Worm (Caenorhabditis elegans) whole organism, L4 larva: ENCODE measurements around the gene col-161.

Source experiments
- D1046.2 ChIP-seq: fragments of 200-800 bp; sonication (Bioruptor generic); IDR thresholded peaks from 2 replicates; pipeline ENCODE4 v1.3.6; 2022; ENCODE audit warnings: missing genetic modification characterization, missing compliant biosample characterization
- F10B5.3 ChIP-seq: sonication (generic microtip); optimal IDR thresholded peaks from 2 replicates; lab custom pipeline; 2016; ENCODE audit warnings: mild to moderate bottlenecking, missing genetic modification characterization, missing compliant biosample characterization
- F37D6.2 ChIP-seq: sonication (generic microtip); optimal IDR thresholded peaks from 2 replicates; lab custom pipeline; 2016; ENCODE audit warnings: mild to moderate bottlenecking, missing genetic modification characterization, missing compliant biosample characterization
- F44E2.7 ChIP-seq: fragments of 200-800 bp; sonication (Bioruptor generic); IDR thresholded peaks from 2 replicates; pipeline ENCODE4 v2.1.2; 2022; ENCODE audit warnings: missing genetic modification characterization, missing compliant biosample characterization
- R02D3.7 ChIP-seq: fragments of 150-350 bp; sonication (generic microtip); optimal IDR thresholded peaks from 3 replicates; lab custom pipeline; 2014; ENCODE audit warnings: missing biosample characterization, missing genetic modification characterization
- T20F7.1 ChIP-seq: fragments of 200-800 bp; sonication (Bioruptor generic); optimal IDR thresholded peaks from 2 replicates; lab custom pipeline; 2018; ENCODE audit warnings: mild to moderate bottlenecking, missing genetic modification characterization, missing compliant biosample characterization
- Y48G9A.11 ChIP-seq: fragments of 200-800 bp; sonication (Bioruptor generic); IDR thresholded peaks from 2 replicates; pipeline ENCODE4 v1.3.6; 2022; ENCODE audit warnings: missing genetic modification reagents, missing genetic modification characterization, missing compliant biosample characterization
- Y5F2A.4 ChIP-seq: fragments of 200-800 bp; sonication (Bioruptor generic); optimal IDR thresholded peaks from 2 replicates; lab custom pipeline; 2018; ENCODE audit warnings: mild to moderate bottlenecking, missing genetic modification characterization, missing compliant biosample characterization
- ZK337.2 ChIP-seq: fragments of 200-800 bp; sonication (Bioruptor generic); IDR thresholded peaks from 2 replicates; pipeline ENCODE4 v1.3.6; 2022; ENCODE audit warnings: missing genetic modification reagents, missing genetic modification characterization, missing compliant biosample characterization
- aha-1 ChIP-seq: fragments of 150-350 bp; peaks from one replicate; lab custom pipeline; 2014; ENCODE audit warnings: missing biosample characterization, missing genetic modification characterization
- arid-1 ChIP-seq: fragments of 200-800 bp; sonication (Bioruptor generic); conservative IDR thresholded peaks from 2 replicates; pipeline ENCODE4 v1.3.6; 2022; ENCODE audit warnings: missing genetic modification reagents, missing genetic modification characterization, missing compliant biosample characterization
- ceh-20 ChIP-seq: fragments of 200-800 bp; sonication (Bioruptor generic); IDR thresholded peaks from 2 replicates; pipeline ENCODE4 v1.3.6; 2022; ENCODE audit warnings: missing genetic modification reagents, missing genetic modification characterization, missing compliant biosample characterization
- ceh-62 ChIP-seq: sonication (generic microtip); optimal IDR thresholded peaks from 2 replicates; lab custom pipeline; 2017; ENCODE audit warnings: missing biosample characterization, missing genetic modification characterization
- ces-1 ChIP-seq: fragments of 150-350 bp; sonication (generic microtip); optimal IDR thresholded peaks from 4 replicates; lab custom pipeline; 2014; ENCODE audit warnings: missing biosample characterization, missing genetic modification reagents, missing genetic modification characterization
- cey-2 ChIP-seq: sonication (generic microtip); optimal IDR thresholded peaks from 3 replicates; lab custom pipeline; 2017; ENCODE audit warnings: missing genetic modification characterization, mild to moderate bottlenecking, missing compliant biosample characterization, antibody characterized with exemption, borderline replicate concordance; ENCODE audit not compliant: insufficient read depth
- ctbp-1 ChIP-seq: fragments of 200-800 bp; sonication (Bioruptor generic); IDR thresholded peaks from 2 replicates; pipeline ENCODE4 v1.3.6; 2022; ENCODE audit warnings: missing genetic modification reagents, missing genetic modification characterization, missing compliant biosample characterization
- daf-16 ChIP-seq, 3 experiments: sonication (generic microtip); optimal IDR thresholded peaks; 2 replicates each; lab custom pipeline; 2016 to 2017; ENCODE audit warnings: missing genetic modification characterization in 3 of 3, missing genetic modification reagents in 3 of 3, mild to moderate bottlenecking in 2 of 3, missing compliant biosample characterization in 2 of 3, missing biosample characterization in 1 of 3, moderate library complexity in 1 of 3
- daf-19 ChIP-seq: fragments of 200-800 bp; sonication (Bioruptor generic); conservative IDR thresholded peaks from 2 replicates; pipeline ENCODE4 v1.3.6; 2022; ENCODE audit warnings: missing genetic modification characterization, missing compliant biosample characterization
- daf-8 ChIP-seq: fragments of 200-800 bp; sonication (Bioruptor generic); IDR thresholded peaks from 2 replicates; pipeline ENCODE4 v1.3.6; 2022; ENCODE audit warnings: missing genetic modification characterization, missing compliant biosample characterization
- dmd-8 ChIP-seq: fragments of 200-800 bp; sonication (Bioruptor generic); IDR thresholded peaks from 2 replicates; pipeline ENCODE4 v1.3.6; 2022; ENCODE audit warnings: missing genetic modification characterization, missing compliant biosample characterization
- dmd-9 ChIP-seq: fragments of 200-800 bp; sonication (Bioruptor generic); IDR thresholded peaks from 2 replicates; pipeline ENCODE4 v1.3.6; 2022; ENCODE audit warnings: missing genetic modification reagents, missing genetic modification characterization, missing compliant biosample characterization
- dpl-1 ChIP-seq: fragments of 150-350 bp; optimal IDR thresholded peaks from 2 replicates; lab custom pipeline; 2014; ENCODE audit warnings: missing biosample characterization, missing genetic modification reagents, missing genetic modification characterization
- dve-1 ChIP-seq: sonication (generic microtip); optimal IDR thresholded peaks from 2 replicates; lab custom pipeline; 2017; ENCODE audit warnings: antibody characterized with exemption, mild to moderate bottlenecking, missing genetic modification characterization, missing compliant biosample characterization; ENCODE audit not compliant: insufficient read depth
- fkh-10 ChIP-seq: fragments of 150-350 bp; optimal IDR thresholded peaks from 2 replicates; lab custom pipeline; 2014; ENCODE audit warnings: missing biosample characterization, missing genetic modification reagents, missing genetic modification characterization
- fos-1 ChIP-seq: fragments of 150-350 bp; optimal IDR thresholded peaks from 2 replicates; lab custom pipeline; 2014; ENCODE audit warnings: missing biosample characterization, missing genetic modification characterization
- gei-8 ChIP-seq: fragments of 200-800 bp; sonication (Bioruptor generic); optimal IDR thresholded peaks from 2 replicates; lab custom pipeline; 2018; ENCODE audit warnings: mild to moderate bottlenecking, missing genetic modification characterization, missing compliant biosample characterization
- hmg-1.1 ChIP-seq: fragments of 200-800 bp; sonication (Bioruptor generic); IDR thresholded peaks from 2 replicates; pipeline ENCODE4 v1.3.6; 2022; ENCODE audit warnings: missing genetic modification reagents, missing genetic modification characterization, missing compliant biosample characterization
- lim-7 ChIP-seq: fragments of 200-800 bp; sonication (Bioruptor generic); IDR thresholded peaks from 2 replicates; pipeline ENCODE4 v1.3.6; 2022; ENCODE audit warnings: missing genetic modification characterization, missing compliant biosample characterization
- lin-13 ChIP-seq: fragments of 150-350 bp; optimal IDR thresholded peaks from 2 replicates; lab custom pipeline; 2014; ENCODE audit warnings: missing biosample characterization, missing genetic modification reagents, missing genetic modification characterization
- lin-38 ChIP-seq: fragments of 200-800 bp; sonication (Bioruptor generic); IDR thresholded peaks from 2 replicates; pipeline ENCODE4 v1.3.6; 2022; ENCODE audit warnings: missing genetic modification reagents, missing genetic modification characterization, missing compliant biosample characterization
- madf-9 ChIP-seq: fragments of 200-800 bp; sonication (Bioruptor generic); conservative IDR thresholded peaks from 2 replicates; pipeline ENCODE4 v1.3.6; 2022; ENCODE audit warnings: missing genetic modification reagents, missing genetic modification characterization, missing compliant biosample characterization
- mdl-1 ChIP-seq, 2 experiments: fragments of 150-350 bp in 1 of 2; sonication (generic microtip) in 1 of 2; optimal IDR thresholded peaks; 2 replicates each; lab custom pipeline; 2014 to 2017; ENCODE audit warnings: missing biosample characterization in 2 of 2, missing genetic modification characterization in 2 of 2
- mes-2 ChIP-seq: sonication (generic microtip); optimal IDR thresholded peaks from 2 replicates; lab custom pipeline; 2016; ENCODE audit warnings: missing genotype, mild to moderate bottlenecking, missing genetic modification characterization, missing compliant biosample characterization; ENCODE audit not compliant: poor library complexity, severe bottlenecking
- nhr-102 ChIP-seq: sonication (generic microtip); optimal IDR thresholded peaks from 2 replicates; lab custom pipeline; 2016; ENCODE audit warnings: mild to moderate bottlenecking, missing genetic modification characterization, moderate library complexity, missing compliant biosample characterization
- nhr-237 ChIP-seq: sonication (generic microtip); optimal IDR thresholded peaks from 2 replicates; lab custom pipeline; 2017; ENCODE audit warnings: missing biosample characterization, missing genetic modification characterization
- nhr-28 ChIP-seq: fragments of 150-350 bp; optimal IDR thresholded peaks from 2 replicates; lab custom pipeline; 2014; ENCODE audit warnings: missing biosample characterization, missing genetic modification characterization
- nhr-48 ChIP-seq: sonication (generic microtip); optimal IDR thresholded peaks from 2 replicates; lab custom pipeline; 2016; ENCODE audit warnings: mild to moderate bottlenecking, missing genetic modification characterization, missing compliant biosample characterization
- nhr-6 ChIP-seq: fragments of 150-350 bp; optimal IDR thresholded peaks from 2 replicates; lab custom pipeline; 2014; ENCODE audit warnings: missing biosample characterization, missing genetic modification characterization
- pha-4 ChIP-seq, 2 experiments: fragments of 150-350 bp in 1 of 2; fragments of 200-800 bp in 1 of 2; sonication (Bioruptor generic) in 1 of 2; IDR thresholded peaks in 1 of 2; optimal IDR thresholded peaks in 1 of 2; 2 replicates each; pipeline versions ENCODE4 v1.3.6 to Lab custom; 2014 to 2022; ENCODE audit warnings: missing genetic modification characterization in 2 of 2, missing genetic modification reagents in 2 of 2, missing biosample characterization in 1 of 2, missing compliant biosample characterization in 1 of 2
- php-3 ChIP-seq: fragments of 200-800 bp; sonication (Bioruptor generic); IDR thresholded peaks from 2 replicates; pipeline ENCODE4 v1.3.6; 2022; ENCODE audit warnings: missing genetic modification reagents, missing genetic modification characterization, missing compliant biosample characterization
- pqm-1 ChIP-seq: sonication (generic microtip); optimal IDR thresholded peaks from 2 replicates; lab custom pipeline; 2017; ENCODE audit warnings: missing biosample characterization, missing genetic modification characterization
- unc-130 ChIP-seq: sonication (generic microtip); optimal IDR thresholded peaks from 2 replicates; lab custom pipeline; 2016; ENCODE audit warnings: missing genetic modification reagents, missing genetic modification characterization, missing compliant biosample characterization
- zag-1 ChIP-seq: fragments of 150-350 bp; optimal IDR thresholded peaks from 2 replicates; lab custom pipeline; 2014; ENCODE audit warnings: missing biosample characterization, missing genetic modification characterization
- zfp-2 ChIP-seq: sonication (generic microtip); optimal IDR thresholded peaks from 2 replicates; lab custom pipeline; 2016; ENCODE audit warnings: mild to moderate bottlenecking, missing genetic modification characterization, missing compliant biosample characterization
- zip-11 ChIP-seq: fragments of 200-800 bp; sonication (Bioruptor generic); IDR thresholded peaks from 2 replicates; pipeline ENCODE4 v1.3.6; 2022; ENCODE audit warnings: missing genetic modification characterization, missing compliant biosample characterization
- ztf-11 ChIP-seq: fragments of 150-350 bp; optimal IDR thresholded peaks from 2 replicates; lab custom pipeline; 2014; ENCODE audit warnings: missing biosample characterization, missing genetic modification characterization

col-161 gene

ce11 chrV:13273302-13273701, 44.5 kb downstream of the col-161 start:
- TF ChIP-seq nhr-28 (tag; lab: Kevin White, UChicago) (peak; percentile 20), dve-1 (tag; lab: Kevin White, UChicago) (peak; percentile 25), R02D3.7 (no peak), nhr-6 (no peak), php-3 (GFP tag; lab: Robert Waterston, UW) (0 out of 2 replicates have a peak, but pooled peaks have one; percentile 11), daf-16 (GFP tag; optimal IDR thresholded peaks at IDR 0.05; lab: Kevin White, UChicago) (no peak), daf-16 (tag; optimal IDR thresholded peaks at IDR 0.05; lab: Kevin White, UChicago) (peak; percentile 83)
- TF ChIP-seq, all 104 proteins: peak for 4

ce11 chrV:13272275-13272674, 45.5 kb downstream of the col-161 start:
- no peak for TF ChIP-seq lin-38
- no peak for TF ChIP-seq mes-2 (tag; lab: Kevin White, UChicago)
- peak; percentile 90 for TF ChIP-seq aha-1

ce11 chrV:13269228-13269630, 48.6 kb downstream of the col-161 start:
- TF ChIP-seq dmd-8 (GFP tag; lab: Robert Waterston, UW) (no peak), ZK337.2 (GFP tag; lab: Robert Waterston, UW) (no peak), nhr-102 (tag; lab: Kevin White, UChicago) (peak; percentile 86), zfp-2 (tag; lab: Kevin White, UChicago) (no peak), F10B5.3 (no peak), D1046.2 (no peak), daf-16 (GFP tag; optimal IDR thresholded peaks at IDR 0.05; lab: Kevin White, UChicago) (peak in 1 of 2 experiments; percentile 21), daf-16 (tag; optimal IDR thresholded peaks at IDR 0.05; lab: Kevin White, UChicago) (peak; percentile 94), ctbp-1 (GFP tag; lab: Robert Waterston, UW) (no peak), daf-8 (GFP tag; lab: Robert Waterston, UW) (no peak), F37D6.2 (no peak), pqm-1 (tag; lab: Kevin White, UChicago) (peak; percentile 81), unc-130 (no peak), lin-13 (no peak), ceh-62 (no peak), pha-4 (GFP tag; IDR thresholded peaks at IDR 0.05; lab: Robert Waterston, UW) (no peak; the same call in 1 of the 2 replicates), pha-4 (tag; optimal IDR thresholded peaks at IDR 0.05; lab: Kevin White, UChicago) (no peak), Y48G9A.11 (GFP tag; lab: Robert Waterston, UW) (no peak), Y5F2A.4 (GFP tag; lab: Kevin White, UChicago) (no peak), ces-1 (no peak), nhr-237 (tag; lab: Kevin White, UChicago) (no peak), T20F7.1 (GFP tag; lab: Kevin White, UChicago) (peak; percentile 39), ceh-20 (GFP tag; lab: Robert Waterston, UW) (no peak), dmd-9 (GFP tag; lab: Robert Waterston, UW) (no peak), madf-9 (GFP tag; lab: Robert Waterston, UW) (no peak), dpl-1 (GFP tag; lab: Kevin White, UChicago) (no peak), zag-1 (tag; lab: Kevin White, UChicago) (no peak), cey-2 (tag; lab: Kevin White, UChicago) (no peak), nhr-6 (peak; percentile 56), ztf-11 (no peak), F44E2.7 (no peak), dve-1 (tag; lab: Kevin White, UChicago) (peak; percentile 87), zip-11 (GFP tag; lab: Robert Waterston, UW) (no peak), daf-19 (GFP tag; lab: Robert Waterston, UW) (no peak), nhr-28 (tag; lab: Kevin White, UChicago) (peak; percentile 67), lim-7 (GFP tag; lab: Robert Waterston, UW) (no peak), mdl-1 (tag; optimal IDR thresholded peaks at IDR 0.05; lab: Kevin White, UChicago) (no peak), fkh-10 (GFP tag; lab: Kevin White, UChicago) (no peak), fos-1 (tag; lab: Kevin White, UChicago) (peak; percentile 70), arid-1 (GFP tag; lab: Robert Waterston, UW) (no peak), nhr-48 (tag; lab: Kevin White, UChicago) (peak; percentile 81), hmg-1.1 (GFP tag; lab: Robert Waterston, UW) (no peak), gei-8 (GFP tag; lab: Kevin White, UChicago) (peak; percentile 42)
